Fruit fly (Drosophila melanogaster): ENCODE data around the gene CG11885.
A peak's percentile ranks its signal among the peaks of the same experiment; 100 is the strongest.

- TF ChIP-seq CG11762 (GFP tag; optimal IDR thresholded peaks at IDR 0.05; ENCODE audit: insufficient read depth) (no peak), Sox102F (GFP tag; optimal IDR thresholded peaks at IDR 0.05) (no peak), CG3919 (GFP tag; optimal IDR thresholded peaks at IDR 0.05) (no peak), dac (GFP tag; optimal IDR thresholded peaks at IDR 0.05) (no peak), CG10631 (GFP tag; optimal IDR thresholded peaks at IDR 0.05) (no peak), CG32006 (GFP tag; optimal IDR thresholded peaks at IDR 0.05) (no peak), Sox14 (GFP tag; optimal IDR thresholded peaks at IDR 0.05) (no peak), svp (GFP tag) (peak; percentile 73), ss (GFP tag; optimal IDR thresholded peaks at IDR 0.05) (no peak), fd59A (GFP tag; optimal IDR thresholded peaks at IDR 0.05) (no peak)
These were observed 10.4 kb upstream of the CG11885 start for dm6 chr2L:431629-431984.

All from whole organism, prepupa.